Fruit fly (Drosophila melanogaster) whole organism, pupa: ENCODE results near the gene inaF-A.

Source experiments
- CG10348 ChIP-seq: fragments of 200-800 bp; sonication (Bioruptor generic); IDR thresholded peaks from 2 replicates; pipeline ENCODE4 v1.3.6; 2022; ENCODE audit warnings: missing biosample characterization, missing genetic modification characterization
- CG12605 ChIP-seq: fragments of 200-800 bp; sonication (Bioruptor generic); IDR thresholded peaks from 2 replicates; pipeline ENCODE4 v1.3.6; 2022; ENCODE audit warnings: missing biosample characterization, missing genetic modification characterization
- CG13204 ChIP-seq: fragments of 200-800 bp; sonication (Bioruptor generic); optimal IDR thresholded peaks from 2 replicates; lab custom pipeline; 2018; ENCODE audit warnings: missing biosample characterization, mild to moderate bottlenecking, missing genetic modification characterization, moderate library complexity
- CG14655 ChIP-seq: fragments of 200-800 bp; sonication (Bioruptor generic); optimal IDR thresholded peaks from 3 replicates; lab custom pipeline; 2017; ENCODE audit warnings: mild to moderate bottlenecking, missing biosample characterization, missing genetic modification reagents, missing genetic modification characterization
- CG17806 ChIP-seq: fragments of 200-800 bp; sonication (Bioruptor generic); optimal IDR thresholded peaks from 2 replicates; lab custom pipeline; 2018; ENCODE audit warnings: missing biosample characterization, mild to moderate bottlenecking, missing genetic modification characterization, moderate library complexity
- CG32121 ChIP-seq: fragments of 200-800 bp; sonication (Bioruptor generic); IDR thresholded peaks from 2 replicates; pipeline ENCODE4 v1.3.6; 2022; ENCODE audit warnings: missing biosample characterization, missing genetic modification characterization
- CG4496 ChIP-seq: fragments of 200-800 bp; sonication (Bioruptor generic); IDR thresholded peaks from 3 replicates; pipeline ENCODE4 v1.3.6; 2022; ENCODE audit warnings: missing biosample characterization, missing genetic modification characterization
- CG8301 ChIP-seq: fragments of 200-800 bp; sonication (Bioruptor generic); optimal IDR thresholded peaks from 2 replicates; lab custom pipeline; 2018; ENCODE audit warnings: missing biosample characterization, mild to moderate bottlenecking, missing genetic modification characterization
- D1 ChIP-seq: fragments of 200-800 bp; sonication (Bioruptor generic); optimal IDR thresholded peaks from 2 replicates; lab custom pipeline; 2018; ENCODE audit warnings: missing biosample characterization, mild to moderate bottlenecking, missing genetic modification characterization, moderate library complexity
- EcR ChIP-seq: fragments of 200-800 bp; sonication (Bioruptor generic); optimal IDR thresholded peaks from 3 replicates; lab custom pipeline; 2019; ENCODE audit warnings: missing biosample characterization, missing genetic modification characterization, mild to moderate bottlenecking, moderate library complexity, missing genetic modification reagents
- Ets98B ChIP-seq: fragments of 200-800 bp; sonication (Bioruptor generic); IDR thresholded peaks from 2 replicates; pipeline ENCODE4 v1.3.6; 2022; ENCODE audit warnings: missing biosample characterization, missing genetic modification characterization
- Pif1A ChIP-seq: fragments of 200-800 bp; sonication (Bioruptor generic); optimal IDR thresholded peaks from 3 replicates; lab custom pipeline; 2016; ENCODE audit warnings: missing biosample characterization, missing genetic modification characterization
- Snoo ChIP-seq: fragments of 200-800 bp; sonication (Bioruptor generic); optimal IDR thresholded peaks from 3 replicates; lab custom pipeline; 2017; ENCODE audit warnings: missing biosample characterization, mild to moderate bottlenecking, missing genetic modification characterization, inconsistent platforms
- rn ChIP-seq: fragments of 200-800 bp; sonication (Bioruptor generic); IDR thresholded peaks from 2 replicates; pipeline ENCODE4 v1.3.6; 2022; ENCODE audit warnings: missing biosample characterization, missing genetic modification characterization

DNA sequence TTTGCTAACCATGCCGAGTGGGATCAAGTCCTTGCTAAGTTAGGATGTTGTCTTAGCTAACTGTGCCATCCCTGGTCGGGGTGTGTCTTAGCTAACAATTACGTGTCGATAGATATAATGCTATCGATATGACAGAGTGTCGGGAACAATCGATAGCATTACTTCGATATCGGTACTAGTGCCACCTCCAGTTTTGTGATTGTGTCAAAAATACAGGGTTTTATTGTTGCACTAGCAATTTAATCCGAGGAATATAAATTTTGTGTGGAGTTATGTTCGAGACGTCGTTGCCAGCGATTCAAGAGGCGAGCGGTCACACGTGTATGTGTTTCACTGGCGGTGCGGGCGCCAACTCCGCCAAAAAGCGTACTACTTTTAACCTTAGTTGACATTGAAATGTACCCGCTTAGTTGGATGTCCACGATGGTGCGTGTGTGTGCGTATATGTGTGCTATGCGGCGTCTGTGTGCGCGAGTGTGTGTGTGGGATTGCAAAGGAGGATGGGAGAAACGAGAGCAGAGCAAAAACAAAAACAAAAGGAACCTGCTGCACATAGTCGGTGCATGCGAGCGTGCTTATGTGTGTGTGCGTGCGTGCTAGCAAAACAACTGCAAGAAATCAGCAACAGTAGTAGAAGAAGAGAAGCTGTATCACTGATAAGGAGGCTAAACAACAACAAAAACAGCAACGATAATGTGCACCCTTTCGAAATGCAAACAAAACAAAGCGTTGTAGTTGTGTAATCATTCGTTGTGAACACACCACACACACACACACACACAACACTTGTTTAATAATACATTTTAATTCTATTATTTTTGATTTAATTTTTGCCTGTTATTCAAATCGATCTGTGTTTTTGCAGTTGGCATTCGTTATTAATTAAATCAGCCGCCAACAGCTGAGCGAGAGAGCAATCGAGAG lies 38.5 kb downstream of the inaF-A start, which contains the start of gene PhKgamma:
- TF ChIP-seq CG13204 (GFP tag; lab: Kevin White, UChicago) (peak; percentile 70), EcR (peak; percentile 72), CG14655 (GFP tag; lab: Kevin White, UChicago) (peak; percentile 75), CG10348 (GFP tag; lab: Robert Waterston, UW) (no peak), CG4496 (GFP tag; lab: Robert Waterston, UW) (peak; percentile 49; the same call in 2 of the 3 replicates), CG32121 (GFP tag; lab: Robert Waterston, UW) (no peak; the same call in 1 of the 2 replicates), rn (no peak), CG12605 (GFP tag; lab: Robert Waterston, UW) (peak; percentile 71), CG8301 (tag; lab: Kevin White, UChicago) (peak; percentile 51), CG17806 (tag; lab: Kevin White, UChicago) (peak; percentile 37), D1 (tag; lab: Kevin White, UChicago) (peak; percentile 46), Ets98B (GFP tag; lab: Robert Waterston, UW) (peak; percentile 67), Pif1A (GFP tag; lab: Kevin White, UChicago) (peak; percentile 38), Snoo (tag; lab: Kevin White, UChicago) (no peak)
